Fruit fly (Drosophila melanogaster) whole organism, pupa: ENCODE results near the gene CG12594.

ENCODE experiments used
- CG10348 ChIP-seq: fragments of 200-800 bp; sonication (Bioruptor generic); IDR thresholded peaks from 2 replicates; pipeline ENCODE4 v1.3.6; 2022; ENCODE audit warnings: missing biosample characterization, missing genetic modification characterization
- CG12605 ChIP-seq: fragments of 200-800 bp; sonication (Bioruptor generic); IDR thresholded peaks from 2 replicates; pipeline ENCODE4 v1.3.6; 2022; ENCODE audit warnings: missing biosample characterization, missing genetic modification characterization
- CG13204 ChIP-seq: fragments of 200-800 bp; sonication (Bioruptor generic); optimal IDR thresholded peaks from 2 replicates; lab custom pipeline; 2018; ENCODE audit warnings: missing biosample characterization, mild to moderate bottlenecking, missing genetic modification characterization, moderate library complexity
- CG14655 ChIP-seq: fragments of 200-800 bp; sonication (Bioruptor generic); optimal IDR thresholded peaks from 3 replicates; lab custom pipeline; 2017; ENCODE audit warnings: mild to moderate bottlenecking, missing biosample characterization, missing genetic modification reagents, missing genetic modification characterization
- CG15710 ChIP-seq: fragments of 200-800 bp; sonication (Bioruptor generic); optimal IDR thresholded peaks from 2 replicates; lab custom pipeline; 2018; ENCODE audit warnings: missing biosample characterization, mild to moderate bottlenecking, missing genetic modification characterization, moderate library complexity
- CG17806 ChIP-seq: fragments of 200-800 bp; sonication (Bioruptor generic); optimal IDR thresholded peaks from 2 replicates; lab custom pipeline; 2018; ENCODE audit warnings: missing biosample characterization, mild to moderate bottlenecking, missing genetic modification characterization, moderate library complexity
- CG32121 ChIP-seq: fragments of 200-800 bp; sonication (Bioruptor generic); IDR thresholded peaks from 2 replicates; pipeline ENCODE4 v1.3.6; 2022; ENCODE audit warnings: missing biosample characterization, missing genetic modification characterization
- CG34367 ChIP-seq: fragments of 200-800 bp; sonication (Bioruptor generic); optimal IDR thresholded peaks from 2 replicates; lab custom pipeline; 2018; ENCODE audit warnings: missing biosample characterization, mild to moderate bottlenecking, missing genetic modification characterization
- CG4496 ChIP-seq: fragments of 200-800 bp; sonication (Bioruptor generic); IDR thresholded peaks from 3 replicates; pipeline ENCODE4 v1.3.6; 2022; ENCODE audit warnings: missing biosample characterization, missing genetic modification characterization
- CG8159 ChIP-seq: fragments of 200-800 bp; sonication (Bioruptor generic); optimal IDR thresholded peaks from 3 replicates; lab custom pipeline; 2018; ENCODE audit warnings: missing biosample characterization, mild to moderate bottlenecking, missing genetic modification characterization, moderate library complexity
- CG8301 ChIP-seq: fragments of 200-800 bp; sonication (Bioruptor generic); optimal IDR thresholded peaks from 2 replicates; lab custom pipeline; 2018; ENCODE audit warnings: missing biosample characterization, mild to moderate bottlenecking, missing genetic modification characterization
- CG9948 ChIP-seq: fragments of 200-800 bp; sonication (Bioruptor generic); optimal IDR thresholded peaks from 2 replicates; lab custom pipeline; 2018; ENCODE audit warnings: missing biosample characterization, mild to moderate bottlenecking, missing genetic modification characterization, moderate library complexity
- D1 ChIP-seq: fragments of 200-800 bp; sonication (Bioruptor generic); optimal IDR thresholded peaks from 2 replicates; lab custom pipeline; 2018; ENCODE audit warnings: missing biosample characterization, mild to moderate bottlenecking, missing genetic modification characterization, moderate library complexity
- EcR ChIP-seq: fragments of 200-800 bp; sonication (Bioruptor generic); optimal IDR thresholded peaks from 3 replicates; lab custom pipeline; 2019; ENCODE audit warnings: missing biosample characterization, missing genetic modification characterization, mild to moderate bottlenecking, moderate library complexity, missing genetic modification reagents
- Ets98B ChIP-seq: fragments of 200-800 bp; sonication (Bioruptor generic); IDR thresholded peaks from 2 replicates; pipeline ENCODE4 v1.3.6; 2022; ENCODE audit warnings: missing biosample characterization, missing genetic modification characterization
- Pif1A ChIP-seq: fragments of 200-800 bp; sonication (Bioruptor generic); optimal IDR thresholded peaks from 3 replicates; lab custom pipeline; 2016; ENCODE audit warnings: missing biosample characterization, missing genetic modification characterization
- Pif1B ChIP-seq: fragments of 200-800 bp; sonication (Bioruptor generic); optimal IDR thresholded peaks from 3 replicates; lab custom pipeline; 2016; ENCODE audit warnings: missing biosample characterization, missing genetic modification characterization
- Snoo ChIP-seq: fragments of 200-800 bp; sonication (Bioruptor generic); optimal IDR thresholded peaks from 3 replicates; lab custom pipeline; 2017; ENCODE audit warnings: missing biosample characterization, mild to moderate bottlenecking, missing genetic modification characterization, inconsistent platforms
- fd96Ca ChIP-seq: fragments of 200-800 bp; sonication (Bioruptor generic); IDR thresholded peaks from 3 replicates; pipeline ENCODE4 v1.3.6; 2022; ENCODE audit warnings: missing biosample characterization, missing genetic modification characterization
- gl ChIP-seq: fragments of 200-800 bp; sonication (Bioruptor generic); optimal IDR thresholded peaks from 2 replicates; lab custom pipeline; 2018; ENCODE audit warnings: missing biosample characterization, mild to moderate bottlenecking, missing genetic modification characterization
- rn ChIP-seq: fragments of 200-800 bp; sonication (Bioruptor generic); IDR thresholded peaks from 2 replicates; pipeline ENCODE4 v1.3.6; 2022; ENCODE audit warnings: missing biosample characterization, missing genetic modification characterization

Gene CG12594

DNA sequence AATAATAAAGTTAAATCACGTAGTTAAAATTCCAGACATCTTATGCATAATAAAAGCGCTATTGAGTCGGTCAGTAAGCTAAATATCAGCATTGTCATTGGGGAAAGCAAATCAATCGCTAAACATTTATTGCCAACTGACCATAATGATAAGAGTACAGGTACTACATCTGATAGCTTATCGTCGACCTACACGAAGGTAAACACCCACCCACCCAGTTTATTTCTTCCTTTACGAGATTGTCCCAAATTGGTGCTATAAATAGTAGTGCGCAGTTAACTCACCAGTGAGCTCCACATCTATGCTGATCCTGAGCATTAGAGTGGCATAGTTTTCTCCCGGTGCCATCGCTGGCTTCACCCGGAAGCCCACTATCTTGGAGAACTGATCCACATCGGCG lies 37.9 kb upstream of the CG12594 start:
- no peak for TF ChIP-seq CG14655
- TF ChIP-seq CG15710 (tag; lab: Kevin White, UChicago) = no peak
- no peak for TF ChIP-seq CG10348 (GFP tag; lab: Robert Waterston, UW)
- no peak for TF ChIP-seq Pif1A (GFP tag; lab: Kevin White, UChicago)
- TF ChIP-seq CG13204 (GFP tag; lab: Kevin White, UChicago) = no peak
- TF ChIP-seq, all 21 proteins: peak for 0

- TF ChIP-seq CG9948 = no peak
- TF ChIP-seq Pif1A (GFP tag; lab: Kevin White, UChicago) = no peak
These were observed 37.2 kb upstream of the CG12594 start, which contains the start of gene CG6830 for dm6 chr3R:11684316-11684715. Gene CG6830, minus strand, starts transcription at chr3R:11684342.

- TF ChIP-seq CG17806 (tag; lab: Kevin White, UChicago) (no peak), EcR (GFP tag; lab: Kevin White, UChicago) (peak; percentile 57)
These were observed 33.5 kb upstream of the CG12594 start, which contains the start of gene CG6834 for dm6 chr3R:11688055-11688454. Gene CG6834, minus strand, starts transcription at chr3R:11688133.

- TF ChIP-seq rn (GFP tag; lab: Robert Waterston, UW) = no peak
- TF ChIP-seq CG15710 (tag; lab: Kevin White, UChicago) = no peak
- TF ChIP-seq Ets98B = no peak; the same call in 1 of the 2 replicates
- no peak for TF ChIP-seq CG8301 (tag; lab: Kevin White, UChicago)
- TF ChIP-seq CG12605 = no peak
- no peak for TF ChIP-seq CG4496 (GFP tag; lab: Robert Waterston, UW)
- no peak for TF ChIP-seq Snoo (tag; lab: Kevin White, UChicago)
- no peak for TF ChIP-seq CG13204 (GFP tag; lab: Kevin White, UChicago)
- TF ChIP-seq CG9948 = no peak
- TF ChIP-seq CG34367 (tag; lab: Kevin White, UChicago) = no peak
- TF ChIP-seq D1 = no peak
- no peak for TF ChIP-seq Pif1B (GFP tag; lab: Kevin White, UChicago)
- no peak for TF ChIP-seq CG17806 (tag; lab: Kevin White, UChicago)
- TF ChIP-seq CG32121 (GFP tag; lab: Robert Waterston, UW) = 0 out of 2 replicates have a peak, but pooled peaks have one; percentile 30
- TF ChIP-seq CG8159 = no peak
- TF ChIP-seq CG14655 = no peak
- TF ChIP-seq EcR (GFP tag; lab: Kevin White, UChicago) = peak; percentile 37
These were observed 31.6 kb upstream of the CG12594 start, which contains the start of gene CG6908 for dm6 chr3R:11689900-11690299. Gene CG6908, minus strand, starts transcription at chr3R:11690051.

DNA sequence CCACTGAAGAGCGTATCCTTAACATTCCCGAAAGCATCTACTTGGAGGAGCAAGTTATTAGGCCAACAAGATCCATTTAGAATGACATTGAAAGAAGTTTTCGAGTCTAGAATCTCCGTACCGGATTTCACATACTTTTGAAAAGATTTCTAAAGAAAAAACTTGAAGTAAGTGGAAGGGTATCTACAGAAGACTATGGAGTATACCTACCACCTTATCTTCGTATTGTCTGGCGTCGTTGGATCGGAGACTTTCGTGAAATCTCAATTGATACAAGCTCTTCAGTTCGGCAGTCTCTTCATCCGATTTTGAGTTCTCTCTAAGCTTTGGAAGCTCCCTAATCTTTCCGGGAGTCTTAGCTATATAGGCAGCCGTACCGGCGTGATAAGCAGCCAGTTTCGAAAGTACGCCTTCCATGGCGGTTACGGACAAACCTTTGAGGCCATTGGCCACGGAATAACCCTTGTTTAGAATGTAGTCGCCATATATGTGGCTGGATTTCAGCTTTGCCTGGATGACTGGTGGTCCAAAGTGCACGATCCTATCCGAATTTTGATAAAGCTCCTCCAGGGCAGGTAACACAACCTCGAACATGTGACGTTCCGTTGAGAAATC lies 30.6 kb upstream of the CG12594 start:
- no peak for TF ChIP-seq Pif1A (GFP tag; lab: Kevin White, UChicago)
- TF ChIP-seq fd96Ca (GFP tag; lab: Robert Waterston, UW) = no peak
- no peak for TF ChIP-seq Ets98B
- TF ChIP-seq CG17806 (tag; lab: Kevin White, UChicago) = no peak
- no peak for TF ChIP-seq rn (GFP tag; lab: Robert Waterston, UW)
- TF ChIP-seq CG34367 (tag; lab: Kevin White, UChicago) = no peak
- TF ChIP-seq CG8159 = no peak
- no peak for TF ChIP-seq CG15710 (tag; lab: Kevin White, UChicago)
- no peak for TF ChIP-seq EcR (GFP tag; lab: Kevin White, UChicago)
- TF ChIP-seq CG4496 (GFP tag; lab: Robert Waterston, UW) = no peak
- no peak for TF ChIP-seq D1
- TF ChIP-seq CG32121 (GFP tag; lab: Robert Waterston, UW) = no peak

dm6 chr3R:11691747-11692146 lies 29.8 kb upstream of the CG12594 start, which contains the start of gene CG18765:
Gene CG18765, minus strand, starts transcription at chr3R:11691799.
- no peak for TF ChIP-seq fd96Ca (GFP tag; lab: Robert Waterston, UW)
- no peak for TF ChIP-seq CG10348 (GFP tag; lab: Robert Waterston, UW)
- no peak for TF ChIP-seq CG8301 (tag; lab: Kevin White, UChicago)
- no peak for TF ChIP-seq CG8159
- no peak for TF ChIP-seq CG13204 (GFP tag; lab: Kevin White, UChicago)
- TF ChIP-seq CG14655 = no peak
- TF ChIP-seq CG4496 (GFP tag; lab: Robert Waterston, UW) = no peak
- TF ChIP-seq Pif1A (GFP tag; lab: Kevin White, UChicago) = no peak
- TF ChIP-seq CG34367 (tag; lab: Kevin White, UChicago) = no peak
- TF ChIP-seq CG12605 = no peak
- no peak for TF ChIP-seq CG15710 (tag; lab: Kevin White, UChicago)
- TF ChIP-seq Ets98B = no peak
- TF ChIP-seq CG9948 = no peak
- no peak for TF ChIP-seq Snoo (tag; lab: Kevin White, UChicago)
- no peak for TF ChIP-seq Pif1B (GFP tag; lab: Kevin White, UChicago)
- TF ChIP-seq EcR (GFP tag; lab: Kevin White, UChicago) = no peak
- no peak for TF ChIP-seq D1
- no peak for TF ChIP-seq gl
- no peak for TF ChIP-seq CG32121 (GFP tag; lab: Robert Waterston, UW)
- TF ChIP-seq, all 21 proteins: peak for 0

dm6 chr3R:11692504-11692903 lies 29.0 kb upstream of the CG12594 start:
- no peak for TF ChIP-seq CG17806 (tag; lab: Kevin White, UChicago)
- no peak for TF ChIP-seq Pif1A (GFP tag; lab: Kevin White, UChicago)
- TF ChIP-seq, all 21 proteins: peak for 0
